Worm (Caenorhabditis elegans) whole organism, mixed stage, embryonic: ENCODE results near the gene F39H12.3.

Experiments
- M03D4.4 ChIP-seq: sonication (generic microtip); optimal IDR thresholded peaks from 2 replicates; lab custom pipeline; 2017; ENCODE audit warnings: mild to moderate bottlenecking, missing genetic modification characterization, missing compliant biosample characterization
- bed-3 ChIP-seq: fragments of 200-800 bp; sonication (Bioruptor generic); optimal IDR thresholded peaks from 3 replicates; lab custom pipeline; 2018; ENCODE audit warnings: mild to moderate bottlenecking, missing genetic modification characterization, moderate library complexity, missing compliant biosample characterization
- blmp-1 ChIP-seq: fragments of 150-350 bp; optimal IDR thresholded peaks from 2 replicates; lab custom pipeline; 2014; ENCODE audit warnings: missing biosample characterization, missing genetic modification characterization
- ceh-39 ChIP-seq: fragments of 150-350 bp; optimal IDR thresholded peaks from 2 replicates; lab custom pipeline; 2014; ENCODE audit warnings: missing biosample characterization, missing genetic modification characterization
- ceh-43 ChIP-seq: fragments of 200-800 bp; sonication (Bioruptor generic); optimal IDR thresholded peaks from 2 replicates; lab custom pipeline; 2018; ENCODE audit warnings: mild to moderate bottlenecking, missing genetic modification characterization, moderate library complexity, missing compliant biosample characterization
- ceh-83 ChIP-seq: fragments of 200-800 bp; sonication (Bioruptor generic); optimal IDR thresholded peaks from 2 replicates; lab custom pipeline; 2018; ENCODE audit warnings: mild to moderate bottlenecking, missing genetic modification characterization, missing compliant biosample characterization
- ces-1 ChIP-seq: fragments of 150-350 bp; optimal IDR thresholded peaks from 2 replicates; lab custom pipeline; 2014; ENCODE audit warnings: missing biosample characterization, missing genetic modification reagents, missing genetic modification characterization
- cnd-1 ChIP-seq: fragments of 200-800 bp; sonication (Bioruptor generic); optimal IDR thresholded peaks from 2 replicates; lab custom pipeline; 2018; ENCODE audit warnings: mild to moderate bottlenecking, missing genetic modification characterization, missing compliant biosample characterization
- drap-1 ChIP-seq: fragments of 200-800 bp; sonication (Bioruptor generic); optimal IDR thresholded peaks from 3 replicates; lab custom pipeline; 2018; ENCODE audit warnings: mild to moderate bottlenecking, missing genetic modification characterization, missing compliant biosample characterization
- elt-1 ChIP-seq: sonication (generic microtip); optimal IDR thresholded peaks from 2 replicates; lab custom pipeline; 2017; ENCODE audit warnings: missing genetic modification characterization, mild to moderate bottlenecking, missing compliant biosample characterization, antibody characterized with exemption, moderate library complexity, borderline replicate concordance; ENCODE audit not compliant: insufficient read depth
- elt-3 ChIP-seq: fragments of 150-350 bp; optimal IDR thresholded peaks from 2 replicates; lab custom pipeline; 2014; ENCODE audit warnings: missing biosample characterization, missing genetic modification characterization
- ham-2 ChIP-seq: fragments of 200-800 bp; sonication (Bioruptor generic); optimal IDR thresholded peaks from 2 replicates; lab custom pipeline; 2018; ENCODE audit warnings: mild to moderate bottlenecking, missing genetic modification characterization, missing compliant biosample characterization
- hlh-1 ChIP-seq: fragments of 150-350 bp; optimal IDR thresholded peaks from 2 replicates; lab custom pipeline; 2014; ENCODE audit warnings: missing biosample characterization, missing genetic modification reagents, missing genetic modification characterization
- lin-13 ChIP-seq: fragments of 150-350 bp; optimal IDR thresholded peaks from 2 replicates; lab custom pipeline; 2014; ENCODE audit warnings: missing biosample characterization, missing genetic modification characterization
- lin-32 ChIP-seq: fragments of 200-800 bp; sonication (Bioruptor generic); optimal IDR thresholded peaks from 2 replicates; lab custom pipeline; 2018; ENCODE audit warnings: mild to moderate bottlenecking, missing genetic modification characterization, missing compliant biosample characterization
- mab-5 ChIP-seq: fragments of 150-350 bp; optimal IDR thresholded peaks from 2 replicates; lab custom pipeline; 2014; ENCODE audit warnings: missing biosample characterization, missing genetic modification characterization
- mep-1 ChIP-seq: fragments of 150-350 bp; optimal IDR thresholded peaks from 2 replicates; lab custom pipeline; 2017; ENCODE audit warnings: missing biosample characterization, missing genetic modification reagents, missing genetic modification characterization, inconsistent platforms
- mls-2 ChIP-seq: sonication (generic microtip); optimal IDR thresholded peaks from 2 replicates; lab custom pipeline; 2016; ENCODE audit warnings: mild to moderate bottlenecking, missing genetic modification characterization, moderate library complexity, missing compliant biosample characterization
- nhr-12 ChIP-seq: fragments of 150-350 bp; optimal IDR thresholded peaks from 2 replicates; lab custom pipeline; 2014; ENCODE audit warnings: missing biosample characterization, missing genetic modification characterization
- nhr-2 ChIP-seq: fragments of 150-350 bp; optimal IDR thresholded peaks from 2 replicates; lab custom pipeline; 2014; ENCODE audit warnings: missing biosample characterization, missing genetic modification characterization
- nhr-237 ChIP-seq: fragments of 150-350 bp; optimal IDR thresholded peaks from 2 replicates; lab custom pipeline; 2014; ENCODE audit warnings: missing biosample characterization, missing genetic modification characterization
- nhr-28 ChIP-seq: fragments of 150-350 bp; optimal IDR thresholded peaks from 2 replicates; lab custom pipeline; 2014; ENCODE audit warnings: missing biosample characterization, missing genetic modification characterization
- nhr-76 ChIP-seq: sonication (generic microtip); optimal IDR thresholded peaks from 2 replicates; lab custom pipeline; 2017; ENCODE audit warnings: missing biosample characterization, missing genetic modification characterization
- pha-4 ChIP-seq: fragments of 150-350 bp; optimal IDR thresholded peaks from 2 replicates; lab custom pipeline; 2018; ENCODE audit warnings: missing biosample characterization, missing genetic modification reagents, missing genetic modification characterization
- sem-2 ChIP-seq: fragments of 200-800 bp; sonication (Bioruptor generic); optimal IDR thresholded peaks from 2 replicates; lab custom pipeline; 2018; ENCODE audit warnings: mild to moderate bottlenecking, missing genetic modification characterization, missing compliant biosample characterization
- snpc-4 ChIP-seq: fragments of 150-350 bp; optimal IDR thresholded peaks from 2 replicates; lab custom pipeline; 2014; ENCODE audit warnings: missing biosample characterization, missing genetic modification characterization
- sptf-1 ChIP-seq: sonication (generic microtip); optimal IDR thresholded peaks from 2 replicates; lab custom pipeline; 2017; ENCODE audit warnings: mild to moderate bottlenecking, missing genetic modification characterization, moderate library complexity, missing compliant biosample characterization
- tbx-8 ChIP-seq: fragments of 200-800 bp; sonication (Bioruptor generic); optimal IDR thresholded peaks from 2 replicates; lab custom pipeline; 2018; ENCODE audit warnings: mild to moderate bottlenecking, missing genetic modification characterization, moderate library complexity, missing compliant biosample characterization
- unc-120 ChIP-seq: sonication (generic microtip); optimal IDR thresholded peaks from 2 replicates; lab custom pipeline; 2017; ENCODE audit warnings: missing genetic modification characterization, missing compliant biosample characterization; ENCODE audit not compliant: poor library complexity, severe bottlenecking
- unc-39 ChIP-seq: fragments of 150-350 bp; optimal IDR thresholded peaks from 2 replicates; lab custom pipeline; 2014; ENCODE audit warnings: missing biosample characterization, missing genetic modification characterization
- unc-62 ChIP-seq: fragments of 150-350 bp; optimal IDR thresholded peaks from 2 replicates; lab custom pipeline; 2014; ENCODE audit warnings: missing biosample characterization, missing genetic modification reagents, missing genetic modification characterization
- ztf-11 ChIP-seq: fragments of 150-350 bp; optimal IDR thresholded peaks from 2 replicates; lab custom pipeline; 2014; ENCODE audit warnings: missing biosample characterization, missing genetic modification characterization

The F39H12.3 gene

ce11 chrX:828603-829002 is 12.7 kb downstream of the F39H12.3 start, which contains the start of gene wdr-54:
wdr-54 (plus strand) TSS chrX:828903.
- TF ChIP-seq nhr-237 (tag; lab: Kevin White, UChicago): no peak
- no peak for TF ChIP-seq elt-1 (tag; lab: Kevin White, UChicago)
- TF ChIP-seq ztf-11: no peak
- TF ChIP-seq M03D4.4: no peak
- TF ChIP-seq mep-1 (tag; lab: Kevin White, UChicago): no peak
- no peak for TF ChIP-seq snpc-4 (tag; lab: Kevin White, UChicago)
- TF ChIP-seq lin-32 (GFP tag; lab: Kevin White, UChicago): no peak
- TF ChIP-seq pha-4 (tag; lab: Kevin White, UChicago): no peak
- no peak for TF ChIP-seq lin-13
- no peak for TF ChIP-seq sptf-1
- no peak for TF ChIP-seq ceh-83 (GFP tag; lab: Kevin White, UChicago)
- no peak for TF ChIP-seq mab-5 (tag; lab: Kevin White, UChicago)
- TF ChIP-seq sem-2 (GFP tag; lab: Kevin White, UChicago): no peak
- no peak for TF ChIP-seq unc-39 (tag; lab: Kevin White, UChicago)
- no peak for TF ChIP-seq mls-2 (tag; lab: Kevin White, UChicago)
- no peak for TF ChIP-seq unc-120 (tag; lab: Kevin White, UChicago)
- no peak for TF ChIP-seq nhr-12 (tag; lab: Kevin White, UChicago)

ce11 chrX:827502-827901 is 13.8 kb downstream of the F39H12.3 start:
- TF ChIP-seq ham-2 (GFP tag; lab: Kevin White, UChicago): peak; percentile 41
- peak; percentile 91 for TF ChIP-seq ces-1 (GFP tag; lab: Kevin White, UChicago)
- peak; percentile 12 for TF ChIP-seq mls-2 (tag; lab: Kevin White, UChicago)
- no peak for TF ChIP-seq nhr-76 (tag; lab: Kevin White, UChicago)
- TF ChIP-seq nhr-237 (tag; lab: Kevin White, UChicago): peak; percentile 41
- peak; percentile 69 for TF ChIP-seq unc-120 (tag; lab: Kevin White, UChicago)
- TF ChIP-seq drap-1 (GFP tag; lab: Kevin White, UChicago): peak; percentile 42
- TF ChIP-seq sptf-1: peak; percentile 53
- TF ChIP-seq unc-62 (GFP tag; lab: Kevin White, UChicago): peak; percentile 13
- peak; percentile 14 for TF ChIP-seq hlh-1
- TF ChIP-seq lin-13: no peak
- TF ChIP-seq mep-1 (tag; lab: Kevin White, UChicago): peak; percentile 24
- TF ChIP-seq snpc-4 (tag; lab: Kevin White, UChicago): no peak
- peak; percentile 43 for TF ChIP-seq pha-4 (tag; lab: Kevin White, UChicago)

ce11 chrX:825924-826323 is 15.4 kb downstream of the F39H12.3 start:
- TF ChIP-seq mep-1 (tag; lab: Kevin White, UChicago): no peak
- TF ChIP-seq ces-1 (GFP tag; lab: Kevin White, UChicago): peak; percentile 78
- TF ChIP-seq cnd-1 (tag; lab: Kevin White, UChicago): no peak
- no peak for TF ChIP-seq elt-1 (tag; lab: Kevin White, UChicago)
- no peak for TF ChIP-seq ceh-43 (GFP tag; lab: Kevin White, UChicago)
- no peak for TF ChIP-seq drap-1 (GFP tag; lab: Kevin White, UChicago)
- peak; percentile 24 for TF ChIP-seq hlh-1
- no peak for TF ChIP-seq bed-3 (GFP tag; lab: Kevin White, UChicago)
- no peak for TF ChIP-seq tbx-8 (GFP tag; lab: Kevin White, UChicago)
- TF ChIP-seq ceh-39 (tag; lab: Kevin White, UChicago): peak; percentile 69
- peak; percentile 7 for TF ChIP-seq unc-62 (GFP tag; lab: Kevin White, UChicago)
- no peak for TF ChIP-seq ztf-11

ce11 chrX:825375-825774 is 15.9 kb downstream of the F39H12.3 start, which contains the start of gene daf-3:
daf-3 (minus strand) TSS chrX:825475.
- TF ChIP-seq drap-1 (GFP tag; lab: Kevin White, UChicago) (no peak), lin-32 (GFP tag; lab: Kevin White, UChicago) (no peak), bed-3 (GFP tag; lab: Kevin White, UChicago) (no peak), nhr-2 (tag; lab: Kevin White, UChicago) (no peak), mls-2 (tag; lab: Kevin White, UChicago) (no peak), elt-3 (no peak), blmp-1 (no peak), ceh-39 (tag; lab: Kevin White, UChicago) (no peak), elt-1 (tag; lab: Kevin White, UChicago) (no peak), mab-5 (tag; lab: Kevin White, UChicago) (no peak), sptf-1 (no peak), cnd-1 (tag; lab: Kevin White, UChicago) (no peak), ces-1 (GFP tag; lab: Kevin White, UChicago) (no peak), sem-2 (GFP tag; lab: Kevin White, UChicago) (no peak), nhr-28 (tag; lab: Kevin White, UChicago) (no peak), ztf-11 (no peak), ceh-83 (GFP tag; lab: Kevin White, UChicago) (no peak), snpc-4 (tag; lab: Kevin White, UChicago) (no peak), nhr-12 (tag; lab: Kevin White, UChicago) (no peak)
